Worm (Caenorhabditis elegans): ENCODE results near the gene BE10.4.

DNA sequence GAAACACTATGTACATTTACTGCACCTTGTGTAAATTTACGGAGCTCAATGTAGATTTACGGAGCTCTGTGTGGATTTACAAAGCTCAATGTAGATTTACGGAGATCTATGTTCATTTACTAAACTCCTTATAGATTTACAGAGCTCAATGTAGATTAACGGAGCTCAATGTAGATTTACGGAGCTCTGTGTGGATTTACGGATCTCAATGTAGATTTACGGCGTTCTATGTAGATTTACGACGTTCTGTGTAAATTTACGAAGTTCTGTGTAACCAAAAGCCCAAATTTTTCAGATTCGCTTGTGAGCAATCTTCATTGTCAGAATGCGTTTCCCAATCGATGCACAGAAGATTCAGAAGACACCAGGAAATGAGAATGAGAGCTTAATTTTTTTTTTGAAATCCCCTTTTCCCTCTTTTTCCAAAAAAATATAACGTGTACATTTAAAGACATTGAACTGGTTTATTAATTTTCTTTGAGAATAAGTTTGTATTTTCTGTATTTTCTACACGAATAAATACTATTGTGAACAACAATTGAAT, 23.5 kb downstream of the BE10.4 start:
- no peak for TF ChIP-seq ceh-79 (tag; optimal IDR thresholded peaks at IDR 0.05)
- TF ChIP-seq madf-3 (GFP tag; IDR thresholded peaks at IDR 0.05): no peak
- TF ChIP-seq ceh-100 (GFP tag; IDR thresholded peaks at IDR 0.05): no peak
- TF ChIP-seq unc-130 (GFP tag; optimal IDR thresholded peaks at IDR 0.05): no peak
- no peak for TF ChIP-seq T07F8.4 (tag; optimal IDR thresholded peaks at IDR 0.05)
- no peak for TF ChIP-seq mes-4 (tag; optimal IDR thresholded peaks at IDR 0.05)
- TF ChIP-seq him-1 (tag; optimal IDR thresholded peaks at IDR 0.05): no peak
- TF ChIP-seq Y53F4B.3 (GFP tag; IDR thresholded peaks at IDR 0.05): no peak
- TF ChIP-seq nhr-27 (tag; optimal IDR thresholded peaks at IDR 0.05): no peak
- no peak for TF ChIP-seq ccch-3 (GFP tag; optimal IDR thresholded peaks at IDR 0.05)
- TF ChIP-seq snpc-4 (GFP tag; optimal IDR thresholded peaks at IDR 0.05): no peak
- TF ChIP-seq snpc-4 (tag; optimal IDR thresholded peaks at IDR 0.05): no peak
- TF ChIP-seq unc-62 (GFP tag; optimal IDR thresholded peaks at IDR 0.05): no peak
- TF ChIP-seq sdz-38 (tag; optimal IDR thresholded peaks at IDR 0.05): no peak
